Fruit fly (Drosophila melanogaster) S2 (cell line): ENCODE results near the gene CG14014.

Experiments used
- CG8478 ChIP-seq: fragments of >200 bp; optimal IDR thresholded peaks from 2 replicates; lab custom pipeline; 2018
- CTCF ChIP-seq, 2 experiments: fragments of >200 bp; optimal IDR thresholded peaks; 2 replicates each; lab custom pipeline; 2018

The CG14014 gene

dm6 chr2L:5542944-5543515 lies 7.6 kb downstream of the CG14014 start:
- TF ChIP-seq CG8478 (no peak), CTCF (optimal IDR thresholded peaks at IDR 0.05; lab: Kevin White, UChicago) (no peak)

- TF ChIP-seq CG8478 = no peak
- no peak for TF ChIP-seq CTCF (optimal IDR thresholded peaks at IDR 0.05; lab: Kevin White, UChicago)
Observed at dm6 chr2L:5541935-5542685, 8.5 kb downstream of the CG14014 start, which contains the start of the genes Hel25E and Lam. Hel25E (minus strand) TSS chr2L:5542314. Lam (plus strand) TSS chr2L:5542480.

dm6 chr2L:5539034-5539433 lies 11.6 kb downstream of the CG14014 start, which contains the start of gene CG14015:
CG14015 (minus strand) TSS chr2L:5539196.
- TF ChIP-seq CTCF (optimal IDR thresholded peaks at IDR 0.05; lab: Kevin White, UChicago) (no peak), CG8478 (no peak)

dm6 chr2L:5537063-5537462 lies 13.6 kb downstream of the CG14014 start:
- TF ChIP-seq CTCF (optimal IDR thresholded peaks at IDR 0.05; lab: Kevin White, UChicago) = no peak
- TF ChIP-seq CG8478 = no peak

dm6 chr2L:5536658-5537057 lies 14.0 kb downstream of the CG14014 start, which contains the start of gene tomb:
tomb (minus strand) TSS chr2L:5536758.
- TF ChIP-seq CG8478 (no peak), CTCF (optimal IDR thresholded peaks at IDR 0.05; lab: Kevin White, UChicago) (no peak)

dm6 chr2L:5532061-5532460 lies 18.6 kb downstream of the CG14014 start, which contains the start of gene Coq6:
Coq6 (minus strand) TSS chr2L:5532223.
- no peak for TF ChIP-seq CTCF (optimal IDR thresholded peaks at IDR 0.05; lab: Kevin White, UChicago)
- no peak for TF ChIP-seq CG8478

dm6 chr2L:5527861-5528260 lies 22.8 kb downstream of the CG14014 start, which contains the start of gene CG31915:
CG31915 (plus strand) TSS chr2L:5528123.
- TF ChIP-seq CTCF (optimal IDR thresholded peaks at IDR 0.05; lab: Kevin White, UChicago) (peak in 1 of 2 experiments; percentile 11), CG8478 (no peak)

- TF ChIP-seq CTCF (optimal IDR thresholded peaks at IDR 0.05; lab: Kevin White, UChicago) (no peak), CG8478 (no peak)
Observed at dm6 chr2L:5526738-5527137, 23.9 kb downstream of the CG14014 start, which contains the start of gene Cox11. Cox11 (plus strand) TSS chr2L:5526957.

dm6 chr2L:5525723-5526122 lies 24.9 kb downstream of the CG14014 start, which contains the start of gene Cap-D3:
Cap-D3 (plus strand) TSS chr2L:5525905.
- TF ChIP-seq CG8478 (no peak), CTCF (optimal IDR thresholded peaks at IDR 0.05; lab: Kevin White, UChicago) (no peak)

dm6 chr2L:5523848-5524473 lies 26.7 kb downstream of the CG14014 start, which contains the start of the genes Vps52 and Elp4:
Vps52 (minus strand) TSS chr2L:5523898.
Elp4 (plus strand) TSS chr2L:5524139.
- TF ChIP-seq CG8478 (no peak), CTCF (optimal IDR thresholded peaks at IDR 0.05; lab: Kevin White, UChicago) (no peak)

- TF ChIP-seq CTCF (optimal IDR thresholded peaks at IDR 0.05; lab: Kevin White, UChicago) (no peak), CG8478 (no peak)
Observed at dm6 chr2L:5520757-5521156, 29.9 kb downstream of the CG14014 start.

dm6 chr2L:5519846-5520384 lies 30.7 kb downstream of the CG14014 start, which contains the start of the genes CG7382 and cl:
CG7382 (minus strand) TSS chr2L:5519896.
cl (plus strand) TSS chr2L:5520135.
- TF ChIP-seq CTCF (optimal IDR thresholded peaks at IDR 0.05; lab: Kevin White, UChicago) = no peak
- no peak for TF ChIP-seq CG8478

dm6 chr2L:5517393-5517792 lies 33.2 kb downstream of the CG14014 start, which contains the start of gene CG14020:
CG14020 (plus strand) TSS chr2L:5517737.
- TF ChIP-seq CG8478 (no peak), CTCF (optimal IDR thresholded peaks at IDR 0.05; lab: Kevin White, UChicago) (no peak)

dm6 chr2L:5514946-5515345 lies 35.7 kb downstream of the CG14014 start:
- TF ChIP-seq CG8478 (no peak), CTCF (optimal IDR thresholded peaks at IDR 0.05; lab: Kevin White, UChicago) (no peak)

- TF ChIP-seq CG8478 = no peak
Observed at dm6 chr2L:5507823-5508438, 42.7 kb downstream of the CG14014 start.
